Worm (Caenorhabditis elegans) whole organism, L4 larva: ENCODE measurements around the gene alkb-7.

Experiments
- F37D6.2 ChIP-seq: sonication (generic microtip); optimal IDR thresholded peaks from 2 replicates; lab custom pipeline; 2016; ENCODE audit warnings: mild to moderate bottlenecking, missing genetic modification characterization, missing compliant biosample characterization
- ama-1 ChIP-seq: fragments of 150-350 bp; optimal IDR thresholded peaks from 2 replicates; lab custom pipeline; 2014; ENCODE audit warnings: inconsistent platforms, mixed read lengths
- daf-12 ChIP-seq: fragments of 150-350 bp; optimal IDR thresholded peaks from 2 replicates; lab custom pipeline; 2014; ENCODE audit warnings: missing biosample characterization, missing genetic modification reagents, missing genetic modification characterization
- daf-16 ChIP-seq, 3 experiments: sonication (generic microtip); optimal IDR thresholded peaks; 2 replicates each; lab custom pipeline; 2016 to 2017; ENCODE audit warnings: missing genetic modification characterization in 3 of 3, missing genetic modification reagents in 3 of 3, mild to moderate bottlenecking in 2 of 3, missing compliant biosample characterization in 2 of 3, missing biosample characterization in 1 of 3, moderate library complexity in 1 of 3
- egl-43 ChIP-seq: fragments of 200-800 bp; sonication (Bioruptor generic); IDR thresholded peaks from 2 replicates; pipeline ENCODE4 v1.3.6; 2022; ENCODE audit warnings: missing genetic modification reagents, missing genetic modification characterization, missing compliant biosample characterization
- lin-13 ChIP-seq: fragments of 150-350 bp; optimal IDR thresholded peaks from 2 replicates; lab custom pipeline; 2014; ENCODE audit warnings: missing biosample characterization, missing genetic modification reagents, missing genetic modification characterization
- lin-15B ChIP-seq: fragments of 150-350 bp; sonication (generic microtip); optimal IDR thresholded peaks from 3 replicates; lab custom pipeline; 2014; ENCODE audit warnings: missing biosample characterization, missing genetic modification characterization
- lir-3 ChIP-seq: sonication (generic microtip); optimal IDR thresholded peaks from 2 replicates; lab custom pipeline; 2016; ENCODE audit warnings: mild to moderate bottlenecking, missing genetic modification characterization, missing compliant biosample characterization
- lsy-2 ChIP-seq, 2 experiments: fragments of 150-350 bp in 1 of 2; sonication (generic microtip) in 1 of 2; optimal IDR thresholded peaks; 2 replicates each; lab custom pipeline; 2014 to 2017; ENCODE audit warnings: missing biosample characterization in 2 of 2, missing genetic modification characterization in 2 of 2
- mdl-1 ChIP-seq, 2 experiments: fragments of 150-350 bp in 1 of 2; sonication (generic microtip) in 1 of 2; optimal IDR thresholded peaks; 2 replicates each; lab custom pipeline; 2014 to 2017; ENCODE audit warnings: missing biosample characterization in 2 of 2, missing genetic modification characterization in 2 of 2
- rbr-2 ChIP-seq: sonication (generic microtip); optimal IDR thresholded peaks from 2 replicates; lab custom pipeline; 2016; ENCODE audit warnings: missing genotype, missing genetic modification characterization, missing compliant biosample characterization
- skn-1 ChIP-seq: fragments of 150-350 bp; optimal IDR thresholded peaks from 2 replicates; lab custom pipeline; 2014; ENCODE audit warnings: missing biosample characterization, missing genetic modification characterization
- spr-1 ChIP-seq: sonication (generic microtip); optimal IDR thresholded peaks from 2 replicates; lab custom pipeline; 2016; ENCODE audit warnings: mild to moderate bottlenecking, missing genetic modification characterization, missing compliant biosample characterization
- ztf-11 ChIP-seq: fragments of 150-350 bp; optimal IDR thresholded peaks from 2 replicates; lab custom pipeline; 2014; ENCODE audit warnings: missing biosample characterization, missing genetic modification characterization

- TF ChIP-seq lir-3 (tag; lab: Kevin White, UChicago) = no peak
- no peak for TF ChIP-seq mdl-1 (tag; optimal IDR thresholded peaks at IDR 0.05; lab: Kevin White, UChicago)
- no peak for TF ChIP-seq lin-15B (tag; lab: Kevin White, UChicago)
- TF ChIP-seq rbr-2 (tag; lab: Kevin White, UChicago) = no peak
- TF ChIP-seq ztf-11 (tag; lab: Kevin White, UChicago) = no peak
- no peak for TF ChIP-seq egl-43
- TF ChIP-seq spr-1 = no peak
- no peak for TF ChIP-seq skn-1 (tag; lab: Kevin White, UChicago)
- TF ChIP-seq daf-12 (tag; lab: Kevin White, UChicago) = no peak
- TF ChIP-seq daf-16 (GFP tag; optimal IDR thresholded peaks at IDR 0.05; lab: Kevin White, UChicago) = no peak
- no peak for TF ChIP-seq daf-16 (tag; optimal IDR thresholded peaks at IDR 0.05; lab: Kevin White, UChicago)
- no peak for TF ChIP-seq F37D6.2 (tag; lab: Kevin White, UChicago)
- TF ChIP-seq lin-13 (GFP tag; lab: Kevin White, UChicago) = no peak
- TF ChIP-seq lsy-2 (tag; optimal IDR thresholded peaks at IDR 0.05; lab: Kevin White, UChicago) = no peak
- TF ChIP-seq ama-1 (lab: Kevin White, UChicago) = no peak
Measured at ce11 chrII:12736579-12736978, 51.4 kb downstream of the alkb-7 start, which contains the start of gene snrp-200.
